Worm (Caenorhabditis elegans) whole organism, young adult: ENCODE measurements around the gene piki-1.

ENCODE experiments used
- B0035.1 ChIP-seq: sonication (generic microtip); optimal IDR thresholded peaks from 2 replicates; lab custom pipeline; 2016; ENCODE audit warnings: missing genetic modification characterization, mild to moderate bottlenecking, missing compliant biosample characterization, missing genotype, missing genetic modification reagents
- F10E7.11 ChIP-seq: sonication (generic microtip); optimal IDR thresholded peaks from 2 replicates; lab custom pipeline; 2017; ENCODE audit warnings: mild to moderate bottlenecking, missing genetic modification characterization, moderate library complexity, missing compliant biosample characterization
- F22D6.2 ChIP-seq: sonication (generic microtip); optimal IDR thresholded peaks from 2 replicates; lab custom pipeline; 2016; ENCODE audit warnings: mild to moderate bottlenecking, missing genetic modification characterization, missing compliant biosample characterization
- F57A8.1 ChIP-seq: fragments of 200-800 bp; sonication (Bioruptor generic); optimal IDR thresholded peaks from 2 replicates; lab custom pipeline; 2018; ENCODE audit warnings: mild to moderate bottlenecking, missing genetic modification characterization, moderate library complexity, missing compliant biosample characterization
- F57C9.4 ChIP-seq: sonication (generic microtip); optimal IDR thresholded peaks from 2 replicates; lab custom pipeline; 2017; ENCODE audit warnings: mild to moderate bottlenecking, missing genetic modification characterization, missing compliant biosample characterization
- T26A5.8 ChIP-seq: sonication (generic microtip); optimal IDR thresholded peaks from 2 replicates; lab custom pipeline; 2016; ENCODE audit warnings: missing genetic modification characterization, missing compliant biosample characterization
- akir-1 ChIP-seq: fragments of 200-800 bp; sonication (Bioruptor generic); optimal IDR thresholded peaks from 2 replicates; lab custom pipeline; 2018; ENCODE audit warnings: mild to moderate bottlenecking, missing genetic modification characterization, moderate library complexity, missing compliant biosample characterization
- aptf-3 ChIP-seq: fragments of 200-800 bp; sonication (Bioruptor generic); IDR thresholded peaks from 2 replicates; pipeline ENCODE4 v1.3.6; 2022; ENCODE audit warnings: missing genetic modification characterization, missing compliant biosample characterization
- atf-7 ChIP-seq: sonication (generic microtip); optimal IDR thresholded peaks from 2 replicates; lab custom pipeline; 2017; ENCODE audit warnings: mild to moderate bottlenecking, missing genetic modification characterization, missing compliant biosample characterization
- attf-3 ChIP-seq: fragments of 200-800 bp; sonication (Bioruptor generic); conservative IDR thresholded peaks from 2 replicates; pipeline ENCODE4 v1.3.6; 2022; ENCODE audit warnings: missing genetic modification reagents, missing genetic modification characterization, missing compliant biosample characterization
- attf-5 ChIP-seq: fragments of 200-800 bp; sonication (Bioruptor generic); optimal IDR thresholded peaks from 2 replicates; lab custom pipeline; 2018; ENCODE audit warnings: mild to moderate bottlenecking, missing genetic modification characterization, missing compliant biosample characterization
- bed-1 ChIP-seq: fragments of 200-800 bp; sonication (Bioruptor generic); IDR thresholded peaks from 2 replicates; pipeline ENCODE4 v1.3.6; 2022; ENCODE audit warnings: missing genetic modification reagents, missing genetic modification characterization, missing compliant biosample characterization
- cebp-1 ChIP-seq, 2 experiments: fragments of 200-800 bp in 1 of 2; sonication (Bioruptor generic) in 1 of 2; sonication (generic microtip) in 1 of 2; IDR thresholded peaks in 1 of 2; optimal IDR thresholded peaks in 1 of 2; 2 replicates each; pipeline versions ENCODE4 v1.3.6 to Lab custom; 2017 to 2022; ENCODE audit warnings: missing compliant biosample characterization in 2 of 2, missing genetic modification characterization in 2 of 2, mild to moderate bottlenecking in 1 of 2, missing genetic modification reagents in 1 of 2, moderate library complexity in 1 of 2
- cebp-2 ChIP-seq: fragments of 200-800 bp; sonication (Bioruptor generic); IDR thresholded peaks from 2 replicates; pipeline ENCODE4 v1.3.6; 2022; ENCODE audit warnings: missing genetic modification characterization, missing compliant biosample characterization
- ceh-27 ChIP-seq: fragments of 200-800 bp; sonication (Bioruptor generic); optimal IDR thresholded peaks from 2 replicates; lab custom pipeline; 2018; ENCODE audit warnings: mild to moderate bottlenecking, missing genetic modification characterization, moderate library complexity, missing compliant biosample characterization
- ceh-91 ChIP-seq: fragments of 200-800 bp; sonication (Bioruptor generic); IDR thresholded peaks from 2 replicates; pipeline ENCODE4 v1.3.6; 2022; ENCODE audit warnings: missing genetic modification reagents, missing genetic modification characterization, missing compliant biosample characterization
- chd-7 ChIP-seq: sonication (generic microtip); optimal IDR thresholded peaks from 2 replicates; lab custom pipeline; 2016; ENCODE audit warnings: mild to moderate bottlenecking, missing genetic modification characterization, moderate library complexity, missing compliant biosample characterization
- dox-1 ChIP-seq: fragments of 200-800 bp; sonication (Bioruptor generic); IDR thresholded peaks from 2 replicates; pipeline ENCODE4 v1.3.6; 2022; ENCODE audit warnings: missing genetic modification reagents, missing genetic modification characterization, missing compliant biosample characterization
- dpff-1 ChIP-seq: sonication (generic microtip); optimal IDR thresholded peaks from 2 replicates; lab custom pipeline; 2017; ENCODE audit warnings: mild to moderate bottlenecking, missing genetic modification characterization, missing compliant biosample characterization
- efl-1 ChIP-seq: fragments of 150-350 bp; optimal IDR thresholded peaks from 2 replicates; lab custom pipeline; 2014; ENCODE audit warnings: missing biosample characterization, missing genetic modification reagents, missing genetic modification characterization
- egl-18 ChIP-seq: fragments of 200-800 bp; sonication (Bioruptor generic); IDR thresholded peaks from 2 replicates; pipeline ENCODE4 v1.3.6; 2022; ENCODE audit warnings: missing genetic modification reagents, missing genetic modification characterization, missing compliant biosample characterization
- egl-44 ChIP-seq: fragments of 200-800 bp; sonication (Bioruptor generic); IDR thresholded peaks from 2 replicates; pipeline ENCODE4 v1.3.6; 2022; ENCODE audit warnings: missing genetic modification reagents, missing genetic modification characterization, missing compliant biosample characterization
- ets-4 ChIP-seq: fragments of 200-800 bp; sonication (Bioruptor generic); optimal IDR thresholded peaks from 2 replicates; lab custom pipeline; 2018; ENCODE audit warnings: mild to moderate bottlenecking, missing genetic modification characterization, missing compliant biosample characterization
- fkh-3 ChIP-seq: sonication (generic microtip); optimal IDR thresholded peaks from 2 replicates; lab custom pipeline; 2016; ENCODE audit warnings: mild to moderate bottlenecking, missing genetic modification characterization, missing compliant biosample characterization
- hlh-26 ChIP-seq: fragments of 200-800 bp; sonication (Bioruptor generic); conservative IDR thresholded peaks from 2 replicates; pipeline ENCODE4 v1.3.6; 2022; ENCODE audit warnings: missing genetic modification reagents, missing genetic modification characterization, missing compliant biosample characterization
- hrde-1 ChIP-seq: sonication (generic microtip); optimal IDR thresholded peaks from 2 replicates; lab custom pipeline; 2016; ENCODE audit warnings: missing genetic modification characterization, mild to moderate bottlenecking, missing compliant biosample characterization, moderate library complexity, missing genotype, missing genetic modification reagents, borderline replicate concordance
- hsf-1 ChIP-seq: fragments of 200-800 bp; sonication (Bioruptor generic); IDR thresholded peaks from 2 replicates; pipeline ENCODE4 v1.3.6; 2022; ENCODE audit warnings: missing genetic modification reagents, missing genetic modification characterization, missing compliant biosample characterization
- let-526 ChIP-seq: fragments of 200-800 bp; sonication (Bioruptor generic); IDR thresholded peaks from 2 replicates; pipeline ENCODE4 v1.3.6; 2022; ENCODE audit warnings: missing genetic modification reagents, missing genetic modification characterization, missing compliant biosample characterization
- lin-54 ChIP-seq: fragments of 200-800 bp; sonication (Bioruptor generic); optimal IDR thresholded peaks from 2 replicates; lab custom pipeline; 2018; ENCODE audit warnings: mild to moderate bottlenecking, missing genetic modification characterization, missing compliant biosample characterization
- lir-1 ChIP-seq: fragments of 200-800 bp; sonication (Bioruptor generic); conservative IDR thresholded peaks from 2 replicates; pipeline ENCODE4 v1.3.6; 2022; ENCODE audit warnings: missing genetic modification reagents, missing genetic modification characterization, missing compliant biosample characterization
- lsl-1 ChIP-seq: fragments of 200-800 bp; sonication (Bioruptor generic); optimal IDR thresholded peaks from 2 replicates; lab custom pipeline; 2018; ENCODE audit warnings: mild to moderate bottlenecking, missing genetic modification characterization, moderate library complexity, missing compliant biosample characterization
- madf-10 ChIP-seq: sonication (generic microtip); optimal IDR thresholded peaks from 2 replicates; lab custom pipeline; 2016; ENCODE audit warnings: mild to moderate bottlenecking, missing genetic modification characterization, missing compliant biosample characterization
- madf-6 ChIP-seq: fragments of 200-800 bp; sonication (Bioruptor generic); IDR thresholded peaks from 2 replicates; pipeline ENCODE4 v1.3.6; 2022; ENCODE audit warnings: missing genetic modification reagents, missing genetic modification characterization, missing compliant biosample characterization
- mel-28 ChIP-seq: sonication (generic microtip); optimal IDR thresholded peaks from 2 replicates; lab custom pipeline; 2016; ENCODE audit warnings: borderline replicate concordance, mild to moderate bottlenecking, missing genetic modification characterization, missing compliant biosample characterization
- mes-4 ChIP-seq: sonication (generic microtip); optimal IDR thresholded peaks from 2 replicates; lab custom pipeline; 2016; ENCODE audit warnings: missing genotype, missing genetic modification characterization, missing compliant biosample characterization
- mxl-1 ChIP-seq: sonication (generic microtip); optimal IDR thresholded peaks from 2 replicates; lab custom pipeline; 2016; ENCODE audit warnings: missing genetic modification characterization, missing compliant biosample characterization
- nfya-1 ChIP-seq: sonication (generic microtip); optimal IDR thresholded peaks from 2 replicates; lab custom pipeline; 2017; ENCODE audit warnings: antibody characterized with exemption, missing compliant biosample characterization, missing genetic modification characterization, borderline replicate concordance; ENCODE audit not compliant: insufficient read depth
- nhr-120 ChIP-seq: fragments of 200-800 bp; sonication (Bioruptor generic); IDR thresholded peaks from 2 replicates; pipeline ENCODE4 v1.3.6; 2022; ENCODE audit warnings: missing genetic modification characterization, missing compliant biosample characterization
- pbrm-1 ChIP-seq: fragments of 200-800 bp; sonication (Bioruptor generic); IDR thresholded peaks from 2 replicates; pipeline ENCODE4 v1.3.6; 2022; ENCODE audit warnings: missing genetic modification reagents, missing genetic modification characterization, missing compliant biosample characterization
- pha-4 ChIP-seq: fragments of 150-350 bp; sonication (generic microtip); optimal IDR thresholded peaks from 2 replicates; lab custom pipeline; 2014; ENCODE audit warnings: missing biosample characterization, missing genetic modification reagents, missing genetic modification characterization
- sea-2 ChIP-seq: fragments of 200-800 bp; sonication (Bioruptor generic); IDR thresholded peaks from 2 replicates; pipeline ENCODE4 v1.3.6; 2022; ENCODE audit warnings: missing genetic modification characterization, missing compliant biosample characterization
- somi-1 ChIP-seq: fragments of 200-800 bp; sonication (Bioruptor generic); optimal IDR thresholded peaks from 2 replicates; lab custom pipeline; 2018; ENCODE audit warnings: mild to moderate bottlenecking, missing genetic modification characterization, missing compliant biosample characterization
- sptf-2 ChIP-seq: fragments of 200-800 bp; sonication (Bioruptor generic); optimal IDR thresholded peaks from 2 replicates; lab custom pipeline; 2018; ENCODE audit warnings: mild to moderate bottlenecking, missing genetic modification characterization, missing compliant biosample characterization
- unc-62 ChIP-seq: fragments of 150-350 bp; optimal IDR thresholded peaks from 2 replicates; lab custom pipeline; 2014; ENCODE audit warnings: missing biosample characterization, missing genetic modification reagents, missing genetic modification characterization
- zim-3 ChIP-seq: sonication (generic microtip); optimal IDR thresholded peaks from 2 replicates; lab custom pipeline; 2017; ENCODE audit warnings: mild to moderate bottlenecking, missing genetic modification characterization, moderate library complexity, missing compliant biosample characterization
- ztf-18 ChIP-seq: sonication (generic microtip); optimal IDR thresholded peaks from 2 replicates; lab custom pipeline; 2016; ENCODE audit warnings: missing genotype, mild to moderate bottlenecking, missing genetic modification characterization, missing compliant biosample characterization
- ztf-22 ChIP-seq: fragments of 200-800 bp; sonication (Bioruptor generic); optimal IDR thresholded peaks from 2 replicates; lab custom pipeline; 2018; ENCODE audit warnings: mild to moderate bottlenecking, missing genetic modification characterization, moderate library complexity, missing compliant biosample characterization
- ztf-25 ChIP-seq: fragments of 200-800 bp; sonication (Bioruptor generic); IDR thresholded peaks from 2 replicates; pipeline ENCODE4 v1.3.6; 2022; ENCODE audit warnings: missing genetic modification reagents, missing genetic modification characterization, missing compliant biosample characterization
- ztf-26 ChIP-seq: sonication (generic microtip); optimal IDR thresholded peaks from 2 replicates; lab custom pipeline; 2017; ENCODE audit warnings: missing genetic modification characterization, missing compliant biosample characterization
- ztf-6 ChIP-seq: fragments of 200-800 bp; sonication (Bioruptor generic); IDR thresholded peaks from 2 replicates; pipeline ENCODE4 v1.3.6; 2022; ENCODE audit warnings: missing genetic modification reagents, missing genetic modification characterization, missing compliant biosample characterization

The piki-1 gene

DNA sequence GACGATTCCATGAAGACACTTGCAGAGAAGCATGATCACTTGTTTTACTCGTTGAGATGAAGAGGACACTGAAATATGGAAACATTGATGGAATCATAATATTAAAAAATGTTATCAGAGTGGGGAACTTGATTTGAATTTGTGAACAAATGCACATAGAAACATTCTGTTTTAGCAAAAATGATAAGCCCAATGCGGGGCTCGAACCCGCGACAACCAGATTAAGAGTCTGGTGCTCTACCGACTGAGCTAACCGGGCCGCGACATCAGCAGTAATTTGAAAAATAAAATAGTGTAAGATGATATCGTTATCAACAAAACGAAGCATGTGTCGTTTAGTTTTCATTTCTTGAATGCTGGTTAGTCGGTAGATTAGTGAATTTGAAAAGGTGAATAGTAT lies 5.0 kb downstream of the piki-1 start:
- TF ChIP-seq attf-3 (GFP tag; lab: Robert Waterston, UW) (no peak), ztf-6 (GFP tag; lab: Robert Waterston, UW) (no peak), fkh-3 (no peak), madf-10 (tag; lab: Kevin White, UChicago) (no peak), unc-62 (GFP tag; lab: Kevin White, UChicago) (no peak), dox-1 (GFP tag; lab: Robert Waterston, UW) (peak; percentile 61), sptf-2 (GFP tag; lab: Kevin White, UChicago) (no peak), ceh-27 (GFP tag; lab: Kevin White, UChicago) (no peak), B0035.1 (tag; lab: Kevin White, UChicago) (no peak), somi-1 (GFP tag; lab: Kevin White, UChicago) (no peak), egl-18 (GFP tag; lab: Robert Waterston, UW) (no peak), akir-1 (no peak), F10E7.11 (no peak), cebp-2 (GFP tag; lab: Robert Waterston, UW) (no peak), lin-54 (GFP tag; lab: Kevin White, UChicago) (peak; percentile 39), hlh-26 (GFP tag; lab: Robert Waterston, UW) (no peak), ztf-26 (tag; lab: Kevin White, UChicago) (no peak), ztf-22 (GFP tag; lab: Kevin White, UChicago) (no peak), efl-1 (no peak), ztf-18 (tag; lab: Kevin White, UChicago) (peak; percentile 37), F57C9.4 (no peak), T26A5.8 (tag; lab: Kevin White, UChicago) (no peak), hrde-1 (tag; lab: Kevin White, UChicago) (no peak), mes-4 (tag; lab: Kevin White, UChicago) (no peak), aptf-3 (GFP tag; lab: Robert Waterston, UW) (no peak), nhr-120 (no peak), mel-28 (tag; lab: Kevin White, UChicago) (no peak), F22D6.2 (tag; lab: Kevin White, UChicago) (no peak), dpff-1 (tag; lab: Kevin White, UChicago) (no peak), F57A8.1 (GFP tag; lab: Kevin White, UChicago) (peak; percentile 18), bed-1 (GFP tag; lab: Robert Waterston, UW) (no peak), hsf-1 (GFP tag; lab: Robert Waterston, UW) (no peak), lsl-1 (GFP tag; lab: Kevin White, UChicago) (no peak), chd-7 (tag; lab: Kevin White, UChicago) (no peak), nfya-1 (tag; lab: Kevin White, UChicago) (no peak), let-526 (GFP tag; lab: Robert Waterston, UW) (no peak), ceh-91 (GFP tag; lab: Robert Waterston, UW) (no peak), pbrm-1 (GFP tag; lab: Robert Waterston, UW) (peak; percentile 56; the same call in 1 of the 2 replicates), cebp-1 (GFP tag; IDR thresholded peaks at IDR 0.05; lab: Robert Waterston, UW) (no peak), cebp-1 (tag; optimal IDR thresholded peaks at IDR 0.05; lab: Kevin White, UChicago) (peak; percentile 21), pha-4 (tag; lab: Kevin White, UChicago) (no peak), zim-3 (tag; lab: Kevin White, UChicago) (no peak), lir-1 (no peak), ztf-25 (0 out of 2 replicates have a peak, but pooled peaks have one; percentile 57), ets-4 (GFP tag; lab: Kevin White, UChicago) (no peak), atf-7 (no peak), egl-44 (GFP tag; lab: Robert Waterston, UW) (no peak), mxl-1 (no peak), attf-5 (peak; percentile 11), madf-6 (GFP tag; lab: Robert Waterston, UW) (no peak), sea-2 (GFP tag; lab: Robert Waterston, UW) (no peak)
